Worm (Caenorhabditis elegans): ENCODE results near the gene fbxa-112.

DNA sequence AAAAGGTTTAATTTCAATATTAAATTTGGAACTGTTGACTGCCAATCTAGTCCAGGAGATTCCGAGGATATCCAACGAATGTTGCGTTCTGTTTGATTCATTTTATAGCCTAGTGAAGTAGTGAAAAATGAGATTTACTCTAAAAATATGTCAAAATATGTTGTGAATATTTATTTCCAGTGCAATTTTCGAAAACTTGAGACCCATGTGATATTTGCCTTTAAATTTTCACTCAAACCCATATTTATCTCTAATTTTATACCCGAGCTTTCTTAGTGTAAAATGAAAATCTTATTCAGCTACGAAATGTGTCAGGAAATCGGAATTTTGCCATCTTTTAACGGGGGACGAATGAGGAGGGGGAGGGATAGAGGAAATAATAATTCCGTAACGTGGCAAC lies 38.0 kb downstream of the fbxa-112 start, which contains the start of gene F09C6.16:
- TF ChIP-seq hif-1 (tag; optimal IDR thresholded peaks at IDR 0.05) (no peak), nhr-10 (tag; optimal IDR thresholded peaks at IDR 0.05) (no peak)
